Fruit fly (Drosophila melanogaster): Measurements from ENCODE around the gene kis.

- TF ChIP-seq psq (optimal IDR thresholded peaks at IDR 0.05), result no peak
- TF ChIP-seq Myc (optimal IDR thresholded peaks at IDR 0.05), result no peak
- no peak for TF ChIP-seq insv (optimal IDR thresholded peaks at IDR 0.05)
Measured at dm6 chr2L:232187-232586, 18.4 kb downstream of the kis start, which contains the start of gene CG13693.
